Fruit fly (Drosophila melanogaster) whole organism, embryonic: ENCODE data around the gene DCP2.

Experiments
- ATbp ChIP-seq: fragments of 200-800 bp; sonication (Bioruptor generic); optimal IDR thresholded peaks from 2 replicates; lab custom pipeline; 2017; ENCODE audit warnings: missing biosample characterization, mild to moderate bottlenecking, missing genetic modification characterization, missing genetic modification reagents
- CG10209 ChIP-seq: fragments of 200-800 bp; sonication (Bioruptor generic); optimal IDR thresholded peaks from 3 replicates; lab custom pipeline; 2017; ENCODE audit warnings: missing biosample characterization, mild to moderate bottlenecking, missing genetic modification characterization, missing genetic modification reagents
- CG10462 ChIP-seq: fragments of 200-800 bp; sonication (Bioruptor generic); optimal IDR thresholded peaks from 2 replicates; lab custom pipeline; 2016; ENCODE audit warnings: missing biosample characterization, missing genetic modification characterization
- CG13775 ChIP-seq: fragments of 200-800 bp; sonication (Bioruptor generic); optimal IDR thresholded peaks from 3 replicates; lab custom pipeline; 2017; ENCODE audit warnings: missing biosample characterization, mild to moderate bottlenecking, missing genetic modification characterization
- CG14710 ChIP-seq: fragments of 200-800 bp; sonication (Bioruptor generic); optimal IDR thresholded peaks from 3 replicates; lab custom pipeline; 2019; ENCODE audit warnings: missing biosample characterization, mild to moderate bottlenecking, missing genetic modification characterization, moderate library complexity
- CG15011 ChIP-seq: fragments of 200-800 bp; sonication (Bioruptor generic); optimal IDR thresholded peaks from 3 replicates; lab custom pipeline; 2018; ENCODE audit warnings: missing biosample characterization, mild to moderate bottlenecking, missing genetic modification characterization
- CG2678 ChIP-seq: fragments of 200-800 bp; sonication (Bioruptor generic); optimal IDR thresholded peaks from 3 replicates; lab custom pipeline; 2019; ENCODE audit warnings: missing biosample characterization, mild to moderate bottlenecking, missing genetic modification characterization, moderate library complexity
- CG33557 ChIP-seq: fragments of 200-800 bp; sonication (Bioruptor generic); optimal IDR thresholded peaks from 2 replicates; lab custom pipeline; 2019; ENCODE audit warnings: missing biosample characterization, mild to moderate bottlenecking, missing genetic modification characterization, moderate library complexity
- CG3838 ChIP-seq: fragments of 200-800 bp; sonication (Bioruptor generic); optimal IDR thresholded peaks from 3 replicates; lab custom pipeline; 2016; ENCODE audit warnings: missing biosample characterization, missing genetic modification characterization
- CG43689 ChIP-seq: fragments of 200-800 bp; sonication (Bioruptor generic); IDR thresholded peaks from 2 replicates; pipeline ENCODE4 v1.3.6; 2022; ENCODE audit warnings: missing biosample characterization, missing genetic modification characterization
- CG4854 ChIP-seq: fragments of 200-800 bp; sonication (Bioruptor generic); optimal IDR thresholded peaks from 2 replicates; lab custom pipeline; 2016; ENCODE audit warnings: missing biosample characterization, missing genetic modification characterization, inconsistent platforms
- CG6254 ChIP-seq: fragments of 200-800 bp; sonication (Bioruptor generic); optimal IDR thresholded peaks from 3 replicates; lab custom pipeline; 2017; ENCODE audit warnings: mild to moderate bottlenecking, missing biosample characterization, missing genetic modification reagents, missing genetic modification characterization
- CG6689 ChIP-seq: fragments of 200-800 bp; sonication (Bioruptor generic); IDR thresholded peaks from 2 replicates; pipeline ENCODE4 v1.3.6; 2022; ENCODE audit warnings: missing biosample characterization, missing genetic modification characterization
- CG7271 ChIP-seq: fragments of 200-800 bp; sonication (Bioruptor generic); optimal IDR thresholded peaks from 2 replicates; lab custom pipeline; 2018; ENCODE audit warnings: missing biosample characterization, mild to moderate bottlenecking, missing genetic modification characterization, moderate library complexity
- CG7928 ChIP-seq: fragments of 200-800 bp; sonication (Bioruptor generic); optimal IDR thresholded peaks from 2 replicates; lab custom pipeline; 2017; ENCODE audit warnings: missing biosample characterization, mild to moderate bottlenecking, missing genetic modification characterization
- CG8388 ChIP-seq: fragments of 200-800 bp; sonication (Bioruptor generic); optimal IDR thresholded peaks from 2 replicates; lab custom pipeline; 2019; ENCODE audit warnings: missing biosample characterization, mild to moderate bottlenecking, missing genetic modification characterization, moderate library complexity
- CG8944 ChIP-seq: fragments of 200-800 bp; sonication (Bioruptor generic); optimal IDR thresholded peaks from 3 replicates; lab custom pipeline; 2016; ENCODE audit warnings: missing biosample characterization, missing genetic modification characterization
- CoRest ChIP-seq: fragments of 200-800 bp; sonication (Bioruptor generic); optimal IDR thresholded peaks from 3 replicates; lab custom pipeline; 2018; ENCODE audit warnings: missing biosample characterization, mild to moderate bottlenecking, missing genetic modification characterization, moderate library complexity
- Deaf1 ChIP-seq: fragments of 200-800 bp; optimal IDR thresholded peaks from 3 replicates; lab custom pipeline; 2019; ENCODE audit warnings: missing biosample characterization, mild to moderate bottlenecking, missing genetic modification characterization, moderate library complexity
- Ets65A ChIP-seq: fragments of 200-800 bp; sonication (Bioruptor generic); peaks from one replicate; lab custom pipeline; 2016; ENCODE audit warnings: missing biosample characterization, missing genetic modification characterization
- Fer3 ChIP-seq: fragments of 200-800 bp; sonication (Bioruptor generic); optimal IDR thresholded peaks from 2 replicates; lab custom pipeline; 2018; ENCODE audit warnings: missing biosample characterization, mild to moderate bottlenecking, missing genetic modification characterization, moderate library complexity
- HLH54F ChIP-seq: fragments of 200-800 bp; sonication (Bioruptor generic); optimal IDR thresholded peaks from 3 replicates; lab custom pipeline; 2016; ENCODE audit warnings: missing biosample characterization, missing genetic modification characterization
- HmgD ChIP-seq: fragments of 200-800 bp; sonication (Bioruptor generic); optimal IDR thresholded peaks from 3 replicates; lab custom pipeline; 2016; ENCODE audit warnings: missing biosample characterization, missing genetic modification characterization
- Myb ChIP-seq: fragments of 200-800 bp; sonication (Bioruptor generic); optimal IDR thresholded peaks from 2 replicates; lab custom pipeline; 2016; ENCODE audit warnings: missing biosample characterization, missing genetic modification characterization
- NC2β ChIP-seq: fragments of 200-800 bp; sonication (Bioruptor generic); optimal IDR thresholded peaks from 2 replicates; lab custom pipeline; 2016; ENCODE audit warnings: missing biosample characterization, missing genetic modification characterization
- PHDP ChIP-seq: fragments of 200-800 bp; sonication (Bioruptor generic); optimal IDR thresholded peaks from 3 replicates; lab custom pipeline; 2018; ENCODE audit warnings: missing biosample characterization, mild to moderate bottlenecking, missing genetic modification characterization, moderate library complexity
- Six4 ChIP-seq: fragments of 200-800 bp; sonication (Bioruptor generic); optimal IDR thresholded peaks from 2 replicates; lab custom pipeline; 2016; ENCODE audit warnings: missing biosample characterization, missing genetic modification characterization
- Spps ChIP-seq: fragments of 200-800 bp; sonication (Bioruptor generic); optimal IDR thresholded peaks from 2 replicates; lab custom pipeline; 2018; ENCODE audit warnings: missing biosample characterization, mild to moderate bottlenecking, missing genetic modification characterization
- Sry-β ChIP-seq: fragments of 200-800 bp; sonication (Bioruptor generic); optimal IDR thresholded peaks from 2 replicates; lab custom pipeline; 2018; ENCODE audit warnings: missing biosample characterization, mild to moderate bottlenecking, missing genetic modification characterization, moderate library complexity
- Xrp1 ChIP-seq: fragments of 200-800 bp; sonication (Bioruptor generic); IDR thresholded peaks from 2 replicates; pipeline ENCODE4 v1.3.6; 2022; ENCODE audit warnings: missing biosample characterization, missing genetic modification characterization
- ab ChIP-seq: fragments of 200-800 bp; sonication (Bioruptor generic); optimal IDR thresholded peaks from 2 replicates; lab custom pipeline; 2016; ENCODE audit warnings: missing biosample characterization, missing genetic modification characterization
- dmrt99B ChIP-seq: fragments of 200-800 bp; sonication (Bioruptor generic); optimal IDR thresholded peaks from 2 replicates; lab custom pipeline; 2018; ENCODE audit warnings: missing biosample characterization, mild to moderate bottlenecking, missing genetic modification characterization, moderate library complexity
- fd96Cb ChIP-seq: fragments of 200-800 bp; sonication (Bioruptor generic); optimal IDR thresholded peaks from 2 replicates; lab custom pipeline; 2018; ENCODE audit warnings: missing biosample characterization, mild to moderate bottlenecking, missing genetic modification characterization, moderate library complexity
- gt ChIP-seq: fragments of 200-800 bp; sonication (Bioruptor generic); IDR thresholded peaks from 2 replicates; pipeline ENCODE4 v1.3.6; 2022; ENCODE audit warnings: missing biosample characterization, missing genetic modification characterization
- lab ChIP-seq: fragments of 200-800 bp; sonication (Bioruptor generic); optimal IDR thresholded peaks from 3 replicates; lab custom pipeline; 2017; ENCODE audit warnings: missing biosample characterization, missing genetic modification characterization, mild to moderate bottlenecking, moderate library complexity, missing genetic modification reagents
- nerfin-1 ChIP-seq: fragments of 200-800 bp; sonication (Bioruptor generic); optimal IDR thresholded peaks from 3 replicates; lab custom pipeline; 2019; ENCODE audit warnings: missing biosample characterization, mild to moderate bottlenecking, missing genetic modification characterization, moderate library complexity
- odd ChIP-seq: fragments of 200-800 bp; sonication (Bioruptor generic); optimal IDR thresholded peaks from 2 replicates; lab custom pipeline; 2017; ENCODE audit warnings: missing biosample characterization, mild to moderate bottlenecking, missing genetic modification characterization
- prd ChIP-seq, 3 experiments: fragments of >200 bp in 2 of 3; fragments of 200-800 bp in 1 of 3; sonication (Bioruptor generic) in 1 of 3; optimal IDR thresholded peaks in 2 of 3; IDR thresholded peaks in 1 of 3; 2 replicates in 2 of 3; 3 replicates in 1 of 3; pipeline versions ENCODE4 v1.3.6 to Lab custom; 2017 to 2022; ENCODE audit warnings: missing biosample characterization in 1 of 3, missing genetic modification characterization in 1 of 3
- pros ChIP-seq: fragments of 200-800 bp; sonication (Bioruptor generic); optimal IDR thresholded peaks from 3 replicates; lab custom pipeline; 2019; ENCODE audit warnings: missing biosample characterization, mild to moderate bottlenecking, missing genetic modification characterization, moderate library complexity
- repo ChIP-seq: fragments of 200-800 bp; sonication (Bioruptor generic); optimal IDR thresholded peaks from 2 replicates; lab custom pipeline; 2016; ENCODE audit warnings: missing biosample characterization, missing genetic modification characterization
- row ChIP-seq: fragments of 200-800 bp; sonication (Bioruptor generic); IDR thresholded peaks from 3 replicates; pipeline ENCODE4 v1.3.6; 2022; ENCODE audit warnings: missing biosample characterization, missing genetic modification characterization
- salm ChIP-seq: fragments of 200-800 bp; sonication (Bioruptor generic); optimal IDR thresholded peaks from 2 replicates; lab custom pipeline; 2018; ENCODE audit warnings: missing biosample characterization, mild to moderate bottlenecking, missing genetic modification characterization
- sqz ChIP-seq: fragments of 200-800 bp; sonication (Bioruptor generic); optimal IDR thresholded peaks from 3 replicates; lab custom pipeline; 2018; ENCODE audit warnings: missing biosample characterization, mild to moderate bottlenecking, missing genetic modification characterization
- tgo ChIP-seq: fragments of 200-800 bp; sonication (Bioruptor generic); IDR thresholded peaks from 3 replicates; pipeline ENCODE4 v1.3.6; 2022; ENCODE audit warnings: missing biosample characterization, missing genetic modification characterization
- tio ChIP-seq: fragments of 200-800 bp; sonication (Bioruptor generic); optimal IDR thresholded peaks from 2 replicates; lab custom pipeline; 2017; ENCODE audit warnings: missing biosample characterization, missing genetic modification characterization, inconsistent platforms
- trh ChIP-seq: fragments of 200-800 bp; sonication (Bioruptor generic); optimal IDR thresholded peaks from 2 replicates; lab custom pipeline; 2016; ENCODE audit warnings: missing biosample characterization, missing genetic modification characterization
- unc-4 ChIP-seq: fragments of 200-800 bp; sonication (Bioruptor generic); IDR thresholded peaks from 2 replicates; pipeline ENCODE4 v1.3.6; 2022; ENCODE audit warnings: missing biosample characterization, missing genetic modification characterization; ENCODE audit not compliant: partially characterized antibody
- vfl ChIP-seq: fragments of 200-800 bp; sonication (Bioruptor generic); optimal IDR thresholded peaks from 2 replicates; lab custom pipeline; 2016; ENCODE audit warnings: missing biosample characterization, missing genetic modification characterization
- z ChIP-seq: fragments of 200-800 bp; sonication (Bioruptor generic); IDR thresholded peaks from 3 replicates; pipeline ENCODE4 v1.3.6; 2022; ENCODE audit warnings: missing biosample characterization, missing genetic modification characterization
- zen ChIP-seq: fragments of 200-800 bp; sonication (Bioruptor generic); optimal IDR thresholded peaks from 3 replicates; lab custom pipeline; 2018; ENCODE audit warnings: missing biosample characterization, mild to moderate bottlenecking, missing genetic modification characterization, moderate library complexity

DCP2 gene

DNA sequence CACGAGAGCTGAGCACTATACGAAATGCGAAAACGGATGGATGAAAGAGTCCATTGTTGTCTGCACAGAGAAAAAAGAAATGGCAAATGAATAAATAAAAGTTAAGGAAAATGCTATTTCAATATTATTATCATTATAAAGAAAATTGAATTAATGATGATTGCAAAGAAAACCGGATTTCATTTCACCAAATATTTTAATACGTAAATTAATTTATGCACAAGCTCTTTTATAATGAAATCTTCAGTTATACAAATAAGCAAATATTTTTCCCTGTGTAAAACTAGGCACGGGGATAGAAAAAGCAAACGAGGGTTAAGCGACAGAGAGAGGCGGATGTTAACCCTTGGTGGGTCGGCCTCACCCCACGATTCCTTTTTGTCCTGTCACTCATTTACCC is 38.8 kb downstream of the DCP2 start (continued):
- no peak for TF ChIP-seq prd (optimal IDR thresholded peaks at IDR 0.05; lab: Kevin White, UChicago)
- peak; percentile 81; the same call in 2 of the 3 replicates for TF ChIP-seq prd (GFP tag; IDR thresholded peaks at IDR 0.05; lab: Robert Waterston, UW)
- peak; percentile 68 for TF ChIP-seq CoRest (tag; lab: Kevin White, UChicago)
- TF ChIP-seq lab (GFP tag; lab: Kevin White, UChicago), result peak; percentile 57
- TF ChIP-seq unc-4 (GFP tag; lab: Robert Waterston, UW), result no peak
- TF ChIP-seq ATbp, result peak; percentile 34
- no peak for TF ChIP-seq Myb (GFP tag; lab: Kevin White, UChicago)
- TF ChIP-seq NC2β (GFP tag; lab: Kevin White, UChicago), result no peak
- peak; percentile 33 for TF ChIP-seq Deaf1 (tag; lab: Kevin White, UChicago)
- TF ChIP-seq CG13775 (GFP tag; lab: Kevin White, UChicago), result peak; percentile 68
- no peak for TF ChIP-seq CG7928 (GFP tag; lab: Kevin White, UChicago)
- TF ChIP-seq CG4854 (GFP tag; lab: Kevin White, UChicago), result no peak
- no peak for TF ChIP-seq trh (GFP tag; lab: Kevin White, UChicago)
- no peak for TF ChIP-seq CG8944 (GFP tag; lab: Kevin White, UChicago)
- no peak for TF ChIP-seq Sry-β (GFP tag; lab: Kevin White, UChicago)
- TF ChIP-seq z (GFP tag; lab: Robert Waterston, UW), result no peak
- peak; percentile 67 for TF ChIP-seq CG6689 (GFP tag; lab: Robert Waterston, UW)
- peak; percentile 59 for TF ChIP-seq pros
- TF ChIP-seq nerfin-1 (tag; lab: Kevin White, UChicago), result peak; percentile 59
- TF ChIP-seq repo (GFP tag; lab: Kevin White, UChicago), result no peak
- TF ChIP-seq Fer3 (tag; lab: Kevin White, UChicago), result peak; percentile 24
- TF ChIP-seq CG10209 (GFP tag; lab: Kevin White, UChicago), result peak; percentile 25
- peak; percentile 45 for TF ChIP-seq Six4 (GFP tag; lab: Kevin White, UChicago)
- peak; percentile 61 for TF ChIP-seq CG7271 (tag; lab: Kevin White, UChicago)
- peak; percentile 31 for TF ChIP-seq CG6254 (GFP tag; lab: Kevin White, UChicago)
- TF ChIP-seq CG43689 (GFP tag; lab: Robert Waterston, UW), result no peak
- TF ChIP-seq fd96Cb (tag; lab: Kevin White, UChicago), result peak; percentile 53
- peak; percentile 90 for TF ChIP-seq zen (tag; lab: Kevin White, UChicago)
- no peak for TF ChIP-seq HmgD (GFP tag; lab: Kevin White, UChicago)
- peak; percentile 43; the same call in 2 of the 3 replicates for TF ChIP-seq tgo
- peak; percentile 53 for TF ChIP-seq Spps (tag; lab: Kevin White, UChicago)
- TF ChIP-seq tio (GFP tag; lab: Kevin White, UChicago), result peak; percentile 25
- peak; percentile 69 for TF ChIP-seq CG8388 (GFP tag; lab: Kevin White, UChicago)
- no peak for TF ChIP-seq vfl (GFP tag; lab: Kevin White, UChicago)
- TF ChIP-seq CG15011 (GFP tag; lab: Kevin White, UChicago), result peak; percentile 8
- TF ChIP-seq CG33557 (GFP tag; lab: Kevin White, UChicago), result peak; percentile 52
- peak; percentile 87 for TF ChIP-seq Xrp1 (GFP tag; lab: Robert Waterston, UW)
- no peak for TF ChIP-seq HLH54F (GFP tag; lab: Kevin White, UChicago)
- TF ChIP-seq dmrt99B (tag; lab: Kevin White, UChicago), result peak; percentile 69
- peak; percentile 74 for TF ChIP-seq CG2678 (tag; lab: Kevin White, UChicago)
- peak; percentile 61 for TF ChIP-seq Ets65A (GFP tag; lab: Kevin White, UChicago)
- no peak for TF ChIP-seq ab (GFP tag; lab: Kevin White, UChicago)
- TF ChIP-seq sqz (GFP tag; lab: Kevin White, UChicago), result peak; percentile 55
- peak; percentile 14 for TF ChIP-seq salm (tag; lab: Kevin White, UChicago)
- peak; percentile 79 for TF ChIP-seq row
- TF ChIP-seq PHDP, result peak; percentile 53
- TF ChIP-seq CG14710 (tag; lab: Kevin White, UChicago), result peak; percentile 79
- no peak for TF ChIP-seq gt (GFP tag; lab: Robert Waterston, UW)
- TF ChIP-seq CG3838 (GFP tag; lab: Kevin White, UChicago), result no peak
- no peak for TF ChIP-seq odd (GFP tag; lab: Kevin White, UChicago)
- peak; percentile 4 for TF ChIP-seq CG10462 (GFP tag; lab: Kevin White, UChicago)
